Worm (Caenorhabditis elegans): Measurements from ENCODE around the gene fbxb-99.
"Not testable (repeated sequence)": the region's sequence is repeated elsewhere in the genome, so short reads cannot be mapped to it uniquely, and the experiment has no call there.

Gene fbxb-99

DNA sequence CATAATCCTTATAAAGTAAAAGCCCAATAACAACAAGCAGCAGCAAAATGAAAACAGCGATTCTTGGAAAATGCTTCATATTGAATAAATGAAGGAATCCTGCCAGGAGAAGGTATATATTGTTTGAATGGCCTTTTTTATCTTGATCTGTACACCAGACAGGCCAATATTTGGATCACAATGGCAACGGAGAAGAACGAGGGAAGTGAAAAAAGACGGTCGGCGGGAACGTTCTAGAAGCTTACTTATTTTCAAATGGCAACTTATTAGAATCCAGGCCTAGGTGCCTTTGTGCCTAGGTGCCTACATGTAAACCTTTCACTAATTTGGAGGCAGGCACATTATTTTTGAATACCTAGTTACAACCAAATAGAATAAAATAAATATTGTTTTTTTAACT is 34.6 kb upstream of the fbxb-99 start, which contains the start of gene F54D10.8:
Gene F54D10.8 (minus strand): TSS at position 101 of the 400 bp plus-strand sequence.
- TF ChIP-seq skn-1 (tag; optimal IDR thresholded peaks at IDR 0.05), result no peak
- no peak for TF ChIP-seq fkh-2 (tag; optimal IDR thresholded peaks at IDR 0.05)
- no peak for TF ChIP-seq fkh-10 (GFP tag; optimal IDR thresholded peaks at IDR 0.05)
- no peak for TF ChIP-seq lin-15B (tag; optimal IDR thresholded peaks at IDR 0.05)
- TF ChIP-seq tbx-2 (tag; optimal IDR thresholded peaks at IDR 0.05), result no peak
- TF ChIP-seq unc-62 (GFP tag; optimal IDR thresholded peaks at IDR 0.05), result no peak
- TF ChIP-seq pqm-1 (tag; optimal IDR thresholded peaks at IDR 0.05), result no peak
- no peak for TF ChIP-seq nhr-237 (tag; optimal IDR thresholded peaks at IDR 0.05)

ce11 chrII:3823855-3824254 is 30.6 kb upstream of the fbxb-99 start, which contains the start of gene skr-15:
TSS of gene skr-15 (plus strand) at chrII:3824155.
- no peak for TF ChIP-seq ztf-11 (tag; optimal IDR thresholded peaks at IDR 0.05)
- no peak for TF ChIP-seq fkh-2 (tag; optimal IDR thresholded peaks at IDR 0.05)
- TF ChIP-seq nhr-23 (tag; optimal IDR thresholded peaks at IDR 0.05), result no peak
- no peak for TF ChIP-seq nhr-77 (tag; optimal IDR thresholded peaks at IDR 0.05)
- no peak for TF ChIP-seq nhr-12 (tag; optimal IDR thresholded peaks at IDR 0.05)
- TF ChIP-seq mml-1 (tag; optimal IDR thresholded peaks at IDR 0.05), result no peak
- no peak for TF ChIP-seq ceh-82 (tag; optimal IDR thresholded peaks at IDR 0.05)
- no peak for TF ChIP-seq ceh-28 (tag; optimal IDR thresholded peaks at IDR 0.05)
- TF ChIP-seq nhr-43 (tag; optimal IDR thresholded peaks at IDR 0.05; ENCODE audit: poor library complexity, severe bottlenecking), result no peak
- TF ChIP-seq eor-1 (tag; optimal IDR thresholded peaks at IDR 0.05), result no peak
- TF ChIP-seq aly-2 (tag; optimal IDR thresholded peaks at IDR 0.05), result no peak
- no peak for TF ChIP-seq elt-3 (tag; optimal IDR thresholded peaks at IDR 0.05)
- no peak for TF ChIP-seq skn-1 (tag; optimal IDR thresholded peaks at IDR 0.05)
- no peak for TF ChIP-seq fos-1 (tag; optimal IDR thresholded peaks at IDR 0.05)
- no peak for TF ChIP-seq lin-15B (tag; optimal IDR thresholded peaks at IDR 0.05)

- no peak for TF ChIP-seq eor-1 (tag; optimal IDR thresholded peaks at IDR 0.05)
- no peak for TF ChIP-seq unc-39 (tag; optimal IDR thresholded peaks at IDR 0.05)
- no peak for TF ChIP-seq mdl-1 (tag; optimal IDR thresholded peaks at IDR 0.05)
- no peak for TF ChIP-seq nhr-43 (tag; optimal IDR thresholded peaks at IDR 0.05; ENCODE audit: poor library complexity, severe bottlenecking)
- no peak for TF ChIP-seq nfya-1 (tag; optimal IDR thresholded peaks at IDR 0.05; ENCODE audit: insufficient read depth)
- no peak for TF ChIP-seq skn-1 (tag; optimal IDR thresholded peaks at IDR 0.05)
- no peak for TF ChIP-seq ama-1 (optimal IDR thresholded peaks at IDR 0.05)
- no peak for TF ChIP-seq ceh-82 (tag; optimal IDR thresholded peaks at IDR 0.05)
- no peak for TF ChIP-seq nhr-237 (tag; optimal IDR thresholded peaks at IDR 0.05)
- no peak for TF ChIP-seq R02D3.7 (tag; optimal IDR thresholded peaks at IDR 0.05)
- TF ChIP-seq nhr-23 (tag; optimal IDR thresholded peaks at IDR 0.05), result no peak
- TF ChIP-seq sea-2 (GFP tag; optimal IDR thresholded peaks at IDR 0.05), result no peak
- TF ChIP-seq mml-1 (tag; optimal IDR thresholded peaks at IDR 0.05), result no peak
- TF ChIP-seq lin-15B (tag; optimal IDR thresholded peaks at IDR 0.05), result no peak
- no peak for TF ChIP-seq hmg-11 (tag; optimal IDR thresholded peaks at IDR 0.05)
- TF ChIP-seq ZK546.5 (tag; optimal IDR thresholded peaks at IDR 0.05), result no peak
- no peak for TF ChIP-seq elt-3 (tag; optimal IDR thresholded peaks at IDR 0.05)
- TF ChIP-seq fos-1 (tag; optimal IDR thresholded peaks at IDR 0.05), result no peak
Measured at ce11 chrII:3821248-3821647, 28.0 kb upstream of the fbxb-99 start, which contains the start of gene F54D10.7. TSS of gene F54D10.7 (minus strand) at chrII:3821296.

ce11 chrII:3816251-3816849 is 23.1 kb upstream of the fbxb-99 start, which contains the start of gene fbxa-24:
TSS of gene fbxa-24 (plus strand) at chrII:3816526.
- not testable (repeated sequence) for TF ChIP-seq eor-1, egl-27, mdl-1 (tag; optimal IDR thresholded peaks at IDR 0.05)

- TF ChIP-seq unc-62 (GFP tag; optimal IDR thresholded peaks at IDR 0.05) (no peak), elt-2 (tag; optimal IDR thresholded peaks at IDR 0.05) (peak; percentile 93), jun-1 (tag; optimal IDR thresholded peaks at IDR 0.05) (peak; percentile 83), ceh-28 (tag; optimal IDR thresholded peaks at IDR 0.05) (no peak), hmg-11 (tag; optimal IDR thresholded peaks at IDR 0.05) (peak; percentile 5), pha-4 (tag; optimal IDR thresholded peaks at IDR 0.05) (peak; percentile 6), pqm-1 (tag; optimal IDR thresholded peaks at IDR 0.05) (peak; percentile 80)
Measured at ce11 chrII:3815445-3816208, 22.4 kb upstream of the fbxb-99 start.
